Worm (Caenorhabditis elegans): Measurements from ENCODE around the gene T23F11.4.

The T23F11.4 gene

DNA sequence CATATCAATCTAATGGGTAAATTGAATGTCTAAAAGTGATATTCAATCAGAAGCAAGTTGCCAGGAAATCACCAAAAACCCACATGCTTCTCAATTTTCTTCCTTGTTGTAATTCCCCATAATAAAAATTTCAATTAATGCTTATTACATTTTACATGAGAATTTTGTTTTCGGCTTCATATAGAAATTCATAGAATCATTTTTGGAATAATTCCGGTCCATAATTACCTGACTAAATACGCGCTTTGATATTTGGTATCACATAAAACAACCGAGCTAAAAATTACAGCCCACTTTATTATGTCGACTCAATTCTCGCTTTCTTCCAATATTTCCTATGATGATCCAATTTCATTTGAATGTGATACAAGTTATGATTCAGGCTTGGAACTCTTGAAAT, 6.8 kb upstream of the T23F11.4 start, which contains the start of gene srg-13:
srg-13 (plus strand) TSS at position 301 of the 400 bp plus-strand sequence.
- no peak for TF ChIP-seq unc-62 (GFP tag; optimal IDR thresholded peaks at IDR 0.05)

- TF ChIP-seq unc-62 (GFP tag; optimal IDR thresholded peaks at IDR 0.05): no peak
Observed at ce11 chrIII:4671491-4671890, 6.3 kb upstream of the T23F11.4 start, which contains the start of gene T23F11.11. Gene T23F11.11, minus strand, starts transcription at chrIII:4671591.

DNA sequence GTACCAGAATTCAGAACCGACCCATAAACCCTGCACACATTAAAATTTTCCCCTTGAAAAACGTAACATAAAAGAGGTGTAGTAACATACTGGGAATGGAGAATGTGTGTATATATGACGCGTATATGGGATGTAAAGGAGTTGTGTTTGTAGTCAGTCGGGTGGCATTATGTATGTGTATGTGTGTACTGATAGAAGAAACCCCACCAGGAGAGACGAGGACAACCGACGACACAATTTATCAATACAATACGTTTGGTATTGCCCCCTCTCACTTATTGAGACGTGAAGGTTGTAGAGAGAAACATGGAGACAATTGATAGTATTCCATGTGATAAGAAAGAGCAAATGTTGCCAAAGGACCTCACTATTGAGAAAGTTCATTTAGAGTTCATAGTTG, 2.9 kb upstream of the T23F11.4 start:
- no peak for TF ChIP-seq unc-62 (GFP tag; optimal IDR thresholded peaks at IDR 0.05)

DNA sequence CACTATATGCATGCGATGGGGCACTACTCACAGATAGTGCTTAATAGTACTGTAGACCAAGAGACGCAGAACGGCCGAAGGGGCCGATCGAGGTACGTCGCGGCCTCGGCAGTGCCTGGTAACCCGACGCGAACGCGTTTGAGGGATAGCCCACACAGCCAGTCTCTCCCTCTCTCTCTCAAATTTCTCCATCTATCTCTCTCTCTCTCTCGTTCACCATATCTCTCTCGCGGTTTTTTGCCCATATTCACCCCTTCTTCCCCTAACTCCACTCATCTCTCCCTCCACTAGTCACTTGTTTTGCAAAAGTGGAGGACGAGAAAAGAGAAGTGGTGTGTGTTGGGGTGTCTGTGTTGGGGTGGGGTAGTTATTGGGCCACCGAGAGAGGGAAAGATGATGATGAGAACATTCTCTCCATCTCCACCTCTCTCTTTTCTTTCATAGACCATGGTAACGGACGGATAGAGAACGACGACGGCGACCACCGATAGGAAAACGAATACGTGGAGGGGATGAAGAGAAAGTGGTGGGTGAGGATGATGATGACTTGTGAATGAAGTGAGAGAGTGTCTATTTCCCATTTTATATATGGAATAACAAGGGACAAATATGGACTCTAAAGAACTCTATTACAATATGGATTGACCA, 1.7 kb upstream of the T23F11.4 start:
- TF ChIP-seq unc-62 (GFP tag; optimal IDR thresholded peaks at IDR 0.05): no peak

ce11 chrIII:4659426-4659825, 5.7 kb downstream of the T23F11.4 start:
- TF ChIP-seq unc-62 (GFP tag; optimal IDR thresholded peaks at IDR 0.05): no peak

ce11 chrIII:4658384-4658844, 6.8 kb downstream of the T23F11.4 start, which contains the start of gene cdka-1:
Gene cdka-1, plus strand, starts transcription at chrIII:4658794.
- no peak for TF ChIP-seq unc-62 (GFP tag; optimal IDR thresholded peaks at IDR 0.05)

ce11 chrIII:4657386-4657785, 7.8 kb downstream of the T23F11.4 start:
- no peak for TF ChIP-seq unc-62 (GFP tag; optimal IDR thresholded peaks at IDR 0.05)

ce11 chrIII:4656415-4656814, 8.8 kb downstream of the T23F11.4 start:
- TF ChIP-seq unc-62 (GFP tag; optimal IDR thresholded peaks at IDR 0.05): no peak

ce11 chrIII:4655402-4655801, 9.8 kb downstream of the T23F11.4 start, which contains the start of gene T23F11.2:
Gene T23F11.2, minus strand, starts transcription at chrIII:4655502.
- TF ChIP-seq unc-62 (GFP tag; optimal IDR thresholded peaks at IDR 0.05): no peak

ce11 chrIII:4653912-4654311, 11.3 kb downstream of the T23F11.4 start:
- no peak for TF ChIP-seq unc-62 (GFP tag; optimal IDR thresholded peaks at IDR 0.05)

ce11 chrIII:4653374-4653773, 11.8 kb downstream of the T23F11.4 start:
- TF ChIP-seq unc-62 (GFP tag; optimal IDR thresholded peaks at IDR 0.05): no peak

DNA sequence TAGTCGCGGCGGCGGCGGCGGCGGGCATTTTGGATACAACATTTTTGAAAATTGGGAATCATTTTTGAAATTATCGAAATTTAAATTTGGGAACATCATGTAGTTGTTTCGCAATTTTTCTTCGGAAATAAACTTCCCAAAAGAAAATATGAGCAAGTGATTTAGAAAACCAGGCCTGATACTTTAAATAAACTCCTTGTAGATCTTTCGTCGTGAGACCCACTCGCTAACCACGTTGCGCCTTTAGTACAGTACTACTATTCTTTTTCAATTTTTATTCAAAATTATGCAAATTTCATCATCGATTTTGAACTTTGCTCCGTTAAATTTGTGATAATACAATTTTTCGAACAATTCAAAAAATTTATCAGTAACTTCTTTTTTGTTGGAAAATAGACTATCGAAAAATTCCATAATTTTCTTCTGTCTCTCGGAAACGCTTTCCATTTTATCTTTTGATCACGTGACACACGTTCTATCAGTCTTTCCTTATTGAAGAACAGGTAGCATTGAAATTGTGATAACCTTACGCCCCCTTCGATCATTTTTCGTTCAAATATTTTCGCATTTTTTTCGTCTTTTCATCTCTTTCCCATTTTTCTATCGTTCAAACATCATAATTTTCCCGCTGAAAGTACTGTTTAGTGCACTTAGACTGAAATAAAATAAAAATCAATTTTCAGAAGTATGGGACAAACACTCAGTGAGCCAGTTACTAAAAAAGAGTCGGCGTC, 15.2 kb downstream of the T23F11.4 start, which contains the start of gene ppm-2:
ppm-2 (plus strand) TSS at position 684 of the 734 bp plus-strand sequence.
- TF ChIP-seq unc-62 (GFP tag; optimal IDR thresholded peaks at IDR 0.05): no peak

DNA sequence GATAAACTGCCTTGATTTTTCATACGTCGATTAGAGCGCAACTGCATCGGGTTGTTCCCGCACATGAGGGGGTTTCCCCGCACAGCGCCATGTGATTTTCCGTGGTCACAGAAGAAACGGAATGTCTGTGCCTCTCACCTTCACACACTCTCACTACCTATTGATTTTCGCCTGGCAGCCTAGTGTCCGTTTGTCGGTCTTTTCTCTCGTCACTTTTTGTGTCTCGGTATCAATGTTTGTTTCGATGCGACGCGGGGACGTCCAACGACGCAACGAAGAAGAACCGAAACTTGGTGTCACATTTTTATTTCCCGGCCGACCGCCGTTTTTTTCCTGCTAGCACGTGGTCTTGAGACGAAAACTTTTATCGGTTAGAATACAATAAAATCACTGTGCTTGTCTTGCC, 15.8 kb downstream of the T23F11.4 start:
- TF ChIP-seq unc-62 (GFP tag; optimal IDR thresholded peaks at IDR 0.05): no peak

ce11 chrIII:4647878-4648277, 17.3 kb downstream of the T23F11.4 start, which contains the start of gene T23F11.6:
Gene T23F11.6, minus strand, starts transcription at chrIII:4647922.
- no peak for TF ChIP-seq unc-62 (GFP tag; optimal IDR thresholded peaks at IDR 0.05)

- TF ChIP-seq unc-62 (GFP tag; optimal IDR thresholded peaks at IDR 0.05): no peak
Observed at ce11 chrIII:4647341-4647740, 17.8 kb downstream of the T23F11.4 start.

- no peak for TF ChIP-seq unc-62 (GFP tag; optimal IDR thresholded peaks at IDR 0.05)
Observed at ce11 chrIII:4646246-4646645, 18.9 kb downstream of the T23F11.4 start, which contains the start of gene pqn-29. Gene pqn-29, minus strand, starts transcription at chrIII:4646346.

- no peak for TF ChIP-seq unc-62 (GFP tag; optimal IDR thresholded peaks at IDR 0.05)
Observed at ce11 chrIII:4643262-4643661, 21.9 kb downstream of the T23F11.4 start, which contains the start of gene pfas-1. Gene pfas-1, minus strand, starts transcription at chrIII:4643310.

Data from whole organism, dauer.